Fruit fly (Drosophila melanogaster): Measurements from ENCODE around the gene Sil1.

dm6 chr3R:25258628-25259240 lies 23.4 kb upstream of the Sil1 start, which contains the start of gene CG11857:
- TF ChIP-seq psq (optimal IDR thresholded peaks at IDR 0.05) (no peak), Dll (optimal IDR thresholded peaks at IDR 0.05) (no peak), CG8478 (optimal IDR thresholded peaks at IDR 0.05) (no peak), usp (GFP tag; optimal IDR thresholded peaks at IDR 0.05) (no peak), pan (optimal IDR thresholded peaks at IDR 0.05) (no peak)

All from whole organism.